Fruit fly (Drosophila melanogaster) whole organism, wandering third instar larva: ENCODE data around the gene kay.

ENCODE experiments used
- lola ChIP-seq: fragments of >200 bp; optimal IDR thresholded peaks from 2 replicates; lab custom pipeline; 2017; ENCODE audit warnings: missing biosample characterization, missing genetic modification characterization
- tai ChIP-seq: sonication (Bioruptor generic); optimal IDR thresholded peaks from 2 replicates; lab custom pipeline; 2016; ENCODE audit warnings: missing biosample characterization, missing genetic modification characterization
- usp ChIP-seq: fragments of >200 bp; optimal IDR thresholded peaks from 2 replicates; lab custom pipeline; 2017; ENCODE audit warnings: missing biosample characterization, missing genetic modification characterization

- TF ChIP-seq usp (GFP tag; lab: Kevin White, UChicago) (no peak), lola (no peak), tai (GFP tag; lab: Kevin White, UChicago) (no peak)
These were observed 8.6 kb upstream of the kay start for dm6 chr3R:29757226-29757625.
